Worm (Caenorhabditis elegans) whole organism, late embryonic: Measurements from ENCODE around the gene srt-23.

ENCODE experiments used
- C38D4.7 ChIP-seq: fragments of 200-800 bp; sonication (Bioruptor generic); optimal IDR thresholded peaks from 2 replicates; lab custom pipeline; 2018; ENCODE audit warnings: mild to moderate bottlenecking, missing genetic modification characterization, moderate library complexity, missing compliant biosample characterization
- K02D7.2 ChIP-seq: sonication (generic microtip); optimal IDR thresholded peaks from 2 replicates; lab custom pipeline; 2017; ENCODE audit warnings: mild to moderate bottlenecking, missing genetic modification characterization, missing compliant biosample characterization
- ama-1 ChIP-seq: fragments of 150-350 bp; optimal IDR thresholded peaks from 2 replicates; lab custom pipeline; 2014
- ceh-31 ChIP-seq: sonication (generic microtip); optimal IDR thresholded peaks from 2 replicates; lab custom pipeline; 2016; ENCODE audit warnings: missing genetic modification characterization, missing compliant biosample characterization
- ceh-9 ChIP-seq: sonication (generic microtip); optimal IDR thresholded peaks from 2 replicates; lab custom pipeline; 2016; ENCODE audit warnings: mild to moderate bottlenecking, missing genetic modification characterization, inconsistent platforms, missing compliant biosample characterization
- fkh-10 ChIP-seq: fragments of 150-350 bp; optimal IDR thresholded peaks from 2 replicates; lab custom pipeline; 2014; ENCODE audit warnings: missing biosample characterization, missing genetic modification reagents, missing genetic modification characterization
- hlh-13 ChIP-seq: fragments of 200-800 bp; sonication (Bioruptor generic); optimal IDR thresholded peaks from 2 replicates; lab custom pipeline; 2018; ENCODE audit warnings: mild to moderate bottlenecking, missing genetic modification characterization, missing compliant biosample characterization
- hlh-15 ChIP-seq: sonication (generic microtip); optimal IDR thresholded peaks from 2 replicates; lab custom pipeline; 2016; ENCODE audit warnings: missing genetic modification characterization, missing compliant biosample characterization
- hlh-8 ChIP-seq: sonication (generic microtip); optimal IDR thresholded peaks from 2 replicates; lab custom pipeline; 2016; ENCODE audit warnings: missing genotype, missing genetic modification characterization, missing compliant biosample characterization
- nhr-11 ChIP-seq: fragments of 150-350 bp; optimal IDR thresholded peaks from 2 replicates; lab custom pipeline; 2014; ENCODE audit warnings: missing biosample characterization, missing genetic modification characterization
- pag-3 ChIP-seq: sonication (generic microtip); optimal IDR thresholded peaks from 2 replicates; lab custom pipeline; 2016; ENCODE audit warnings: missing compliant biosample characterization, missing genetic modification characterization, borderline replicate concordance
- syd-9 ChIP-seq: sonication (generic microtip); optimal IDR thresholded peaks from 2 replicates; lab custom pipeline; 2016; ENCODE audit warnings: mild to moderate bottlenecking, missing genetic modification characterization, moderate library complexity, missing compliant biosample characterization
- ttx-3 ChIP-seq: sonication (generic microtip); optimal IDR thresholded peaks from 2 replicates; lab custom pipeline; 2016; ENCODE audit warnings: missing genetic modification reagents, missing genetic modification characterization, missing compliant biosample characterization
- unc-42 ChIP-seq: sonication (generic microtip); optimal IDR thresholded peaks from 2 replicates; lab custom pipeline; 2016; ENCODE audit warnings: missing genotype, missing genetic modification characterization, missing compliant biosample characterization

ce11 chrIV:772931-773330 is 16.4 kb downstream of the srt-23 start, which contains the start of gene mrpl-2:
- TF ChIP-seq C38D4.7 (GFP tag; lab: Kevin White, UChicago) (no peak), pag-3 (no peak), syd-9 (tag; lab: Kevin White, UChicago) (no peak), unc-42 (tag; lab: Kevin White, UChicago) (no peak), ceh-9 (tag; lab: Kevin White, UChicago) (no peak), ama-1 (lab: Kevin White, UChicago) (no peak), nhr-11 (tag; lab: Kevin White, UChicago) (no peak), K02D7.2 (tag; lab: Kevin White, UChicago) (no peak), hlh-13 (GFP tag; lab: Kevin White, UChicago) (no peak), hlh-8 (tag; lab: Kevin White, UChicago) (no peak), ceh-31 (no peak), fkh-10 (GFP tag; lab: Kevin White, UChicago) (no peak), hlh-15 (tag; lab: Kevin White, UChicago) (no peak), ttx-3 (no peak)
